Worm (Caenorhabditis elegans): ENCODE results near the gene srh-268.

srh-268 gene

DNA sequence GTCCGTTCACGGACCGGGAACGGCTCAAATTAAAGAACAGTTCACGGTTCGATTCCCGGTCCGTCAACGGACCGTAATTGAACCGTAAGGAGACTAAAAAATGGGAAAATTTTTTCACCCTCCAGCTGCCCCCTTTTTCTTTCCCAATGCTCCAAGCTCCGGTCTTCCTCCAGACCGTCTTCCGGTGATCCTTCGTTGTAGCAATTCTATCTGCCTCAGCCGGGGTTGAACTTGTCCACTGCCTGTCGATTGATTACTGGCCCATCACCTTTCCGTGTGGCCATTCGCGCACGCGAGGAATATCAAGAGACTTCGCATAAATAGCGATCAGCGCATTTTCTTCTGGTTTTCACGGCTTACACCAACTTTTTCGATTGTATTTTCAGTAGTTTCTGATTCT is 9.4 kb downstream of the srh-268 start (continued):
- TF ChIP-seq ztf-25 (GFP tag; IDR thresholded peaks at IDR 0.05) (peak; percentile 74; the same call in 1 of the 2 replicates), nfya-2 (GFP tag; IDR thresholded peaks at IDR 0.05) (0 out of 2 replicates have a peak, but pooled peaks have one; percentile 23), Y95B8A.8 (GFP tag; IDR thresholded peaks at IDR 0.05) (peak; percentile 73), lin-26 (GFP tag; IDR thresholded peaks at IDR 0.05) (peak; percentile 97), B0261.1 (tag; optimal IDR thresholded peaks at IDR 0.05) (peak; percentile 62), bed-1 (GFP tag; IDR thresholded peaks at IDR 0.05) (peak; percentile 84; the same call in 1 of the 2 replicates), nhr-90 (tag; optimal IDR thresholded peaks at IDR 0.05) (peak; percentile 58), ceh-100 (GFP tag; IDR thresholded peaks at IDR 0.05) (peak; percentile 27; the same call in 1 of the 2 replicates), hmg-1.2 (GFP tag; IDR thresholded peaks at IDR 0.05) (peak; percentile 57), F57A8.1 (GFP tag; optimal IDR thresholded peaks at IDR 0.05) (peak; percentile 36), B0019.2 (GFP tag; conservative IDR thresholded peaks at IDR 0.05) (peak; percentile 53; the same call in 1 of the 2 replicates), Y56A3A.18 (GFP tag; IDR thresholded peaks at IDR 0.05) (peak; percentile 91), nhr-120 (GFP tag; IDR thresholded peaks at IDR 0.05) (peak; percentile 72; the same call in 1 of the 2 replicates), cebp-2 (GFP tag; IDR thresholded peaks at IDR 0.05) (0 out of 2 replicates have a peak, but pooled peaks have one; percentile 71), bed-2 (GFP tag; IDR thresholded peaks at IDR 0.05) (peak; percentile 66; the same call in 1 of the 2 replicates), lag-1 (GFP tag; IDR thresholded peaks at IDR 0.05) (0 out of 2 replicates have a peak, but pooled peaks have one; percentile 59), mxl-1 (tag; optimal IDR thresholded peaks at IDR 0.05) (peak; percentile 47), F39B2.1 (GFP tag; IDR thresholded peaks at IDR 0.05) (0 out of 2 replicates have a peak, but pooled peaks have one; percentile 38), ceh-91 (GFP tag; IDR thresholded peaks at IDR 0.05) (peak; percentile 47; the same call in 1 of the 2 replicates), let-526 (GFP tag; IDR thresholded peaks at IDR 0.05) (peak; percentile 72; the same call in 1 of the 2 replicates), egl-44 (GFP tag; IDR thresholded peaks at IDR 0.05) (peak; percentile 93), Y53F4B.3 (GFP tag; IDR thresholded peaks at IDR 0.05) (peak; percentile 62; the same call in 1 of the 2 replicates), hsf-1 (GFP tag; IDR thresholded peaks at IDR 0.05) (peak; percentile 87), ztf-18 (tag; optimal IDR thresholded peaks at IDR 0.05) (peak; percentile 30), aptf-3 (GFP tag; IDR thresholded peaks at IDR 0.05) (peak; percentile 93), attf-6 (GFP tag; IDR thresholded peaks at IDR 0.05) (peak; percentile 49), die-1 (tag; optimal IDR thresholded peaks at IDR 0.05) (peak; percentile 59), him-1 (tag; optimal IDR thresholded peaks at IDR 0.05) (peak; percentile 45)

ce11 chrV:7551821-7552220 is 12.7 kb downstream of the srh-268 start, which contains the start of gene F19F10.3:
F19F10.3 (plus strand) TSS chrV:7552121.
- TF ChIP-seq ztf-25 (GFP tag; IDR thresholded peaks at IDR 0.05) (no peak), ZK185.1 (tag; optimal IDR thresholded peaks at IDR 0.05; ENCODE audit: poor library complexity, severe bottlenecking) (no peak), rec-8 (tag; optimal IDR thresholded peaks at IDR 0.05) (no peak), bed-1 (GFP tag; IDR thresholded peaks at IDR 0.05) (no peak), attf-5 (GFP tag; optimal IDR thresholded peaks at IDR 0.05) (no peak), nhr-27 (tag; optimal IDR thresholded peaks at IDR 0.05) (no peak), lag-1 (GFP tag; IDR thresholded peaks at IDR 0.05) (no peak), madf-8 (GFP tag; conservative IDR thresholded peaks at IDR 0.05) (no peak), rcor-1 (GFP tag; IDR thresholded peaks at IDR 0.05) (no peak), ceh-91 (GFP tag; IDR thresholded peaks at IDR 0.05) (no peak), unc-62 (GFP tag; optimal IDR thresholded peaks at IDR 0.05) (no peak), ama-1 (optimal IDR thresholded peaks at IDR 0.05) (no peak), ama-1 (GFP tag; optimal IDR thresholded peaks at IDR 0.05) (no peak), tbp1 (GFP tag; optimal IDR thresholded peaks at IDR 0.05) (no peak), attf-3 (GFP tag; conservative IDR thresholded peaks at IDR 0.05) (no peak)
